Fruit fly (Drosophila melanogaster): ENCODE results near the gene bon.

dm6 chr3R:20545678-20546077, 47.3 kb upstream of the bon start:
- TF ChIP-seq ovo (GFP tag; optimal IDR thresholded peaks at IDR 0.05): peak; percentile 40
- TF ChIP-seq CG14711 (tag; optimal IDR thresholded peaks at IDR 0.05): no peak
- no peak for TF ChIP-seq CG5204 (GFP tag; optimal IDR thresholded peaks at IDR 0.05)
- no peak for TF ChIP-seq bab1 (GFP tag; optimal IDR thresholded peaks at IDR 0.05)

Measured in whole organism, adult.